Worm (Caenorhabditis elegans): Measurements from ENCODE around the gene num-1.

Gene num-1

DNA sequence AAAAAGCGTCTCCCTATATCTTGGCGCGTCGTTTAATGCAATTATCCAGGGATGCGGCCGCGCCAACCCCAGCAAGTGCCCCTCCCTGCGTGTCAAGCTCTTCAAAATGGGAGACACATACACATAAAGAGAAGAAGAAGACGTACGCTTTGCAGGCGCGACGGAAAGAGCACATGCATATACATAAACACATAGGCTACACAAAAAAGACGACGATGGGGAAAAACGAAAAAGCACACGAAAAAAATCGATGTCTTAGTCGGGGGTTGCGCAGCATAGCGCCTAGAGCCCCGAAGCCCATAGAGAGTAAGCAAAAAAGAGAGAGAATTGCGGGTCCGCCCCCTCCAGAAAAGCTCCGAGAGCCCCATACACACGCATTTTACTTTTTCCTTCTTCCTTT is 40.5 kb upstream of the num-1 start, which contains the start of gene tpan-1 (continued):
- TF ChIP-seq hif-1 (tag; optimal IDR thresholded peaks at IDR 0.05) (peak in 1 of 2 experiments; percentile 92), daf-16 (GFP tag; optimal IDR thresholded peaks at IDR 0.05) (no peak), daf-16 (tag; optimal IDR thresholded peaks at IDR 0.05) (peak; percentile 3), mes-2 (tag; optimal IDR thresholded peaks at IDR 0.05; ENCODE audit: poor library complexity, severe bottlenecking) (peak; percentile 32), ceh-44 (GFP tag; IDR thresholded peaks at IDR 0.05) (no peak), daf-12 (tag; optimal IDR thresholded peaks at IDR 0.05) (no peak), tag-97 (GFP tag; IDR thresholded peaks at IDR 0.05) (no peak), dmd-9 (GFP tag; IDR thresholded peaks at IDR 0.05) (0 out of 2 replicates have a peak, but pooled peaks have one; percentile 38), ces-1 (GFP tag; optimal IDR thresholded peaks at IDR 0.05) (peak; percentile 50), ztf-7 (tag; optimal IDR thresholded peaks at IDR 0.05) (no peak), duxl-1 (tag; optimal IDR thresholded peaks at IDR 0.05; ENCODE audit: poor library complexity) (no peak), lin-39 (tag; optimal IDR thresholded peaks at IDR 0.05) (no peak), ceh-62 (tag; optimal IDR thresholded peaks at IDR 0.05) (no peak), fkh-10 (GFP tag; optimal IDR thresholded peaks at IDR 0.05) (peak; percentile 53), hlh-30 (tag; optimal IDR thresholded peaks at IDR 0.05; ENCODE audit: insufficient read depth) (peak; percentile 42), nhr-77 (tag; optimal IDR thresholded peaks at IDR 0.05) (no peak), snpc-4 (tag; optimal IDR thresholded peaks at IDR 0.05) (no peak), ama-1 (optimal IDR thresholded peaks at IDR 0.05) (no peak), mdl-1 (tag; optimal IDR thresholded peaks at IDR 0.05) (peak in 1 of 2 experiments; percentile 82), madf-5 (GFP tag; IDR thresholded peaks at IDR 0.05) (no peak), nhr-111 (GFP tag; optimal IDR thresholded peaks at IDR 0.05) (no peak), daf-19 (GFP tag; conservative IDR thresholded peaks at IDR 0.05) (no peak), Y5F2A.4 (GFP tag; optimal IDR thresholded peaks at IDR 0.05) (no peak), jun-1 (tag; optimal IDR thresholded peaks at IDR 0.05) (no peak), daf-8 (GFP tag; IDR thresholded peaks at IDR 0.05) (no peak), ZK546.5 (tag; optimal IDR thresholded peaks at IDR 0.05) (no peak), pqm-1 (tag; optimal IDR thresholded peaks at IDR 0.05) (no peak), egl-43 (GFP tag; IDR thresholded peaks at IDR 0.05) (no peak), F44E2.7 (GFP tag; IDR thresholded peaks at IDR 0.05) (no peak), nhr-41 (GFP tag; IDR thresholded peaks at IDR 0.05) (no peak), ceh-82 (tag; optimal IDR thresholded peaks at IDR 0.05) (no peak), F26F4.8 (GFP tag; conservative IDR thresholded peaks at IDR 0.05) (no peak), aha-1 (tag) (peak; percentile 78), dmd-6 (GFP tag; IDR thresholded peaks at IDR 0.05) (0 out of 2 replicates have a peak, but pooled peaks have one; percentile 20), vab-7 (GFP tag; IDR thresholded peaks at IDR 0.05) (0 out of 2 replicates have a peak, but pooled peaks have one; percentile 5), ceh-32 (tag; optimal IDR thresholded peaks at IDR 0.05; ENCODE audit: poor library complexity) (no peak), rbr-2 (tag; optimal IDR thresholded peaks at IDR 0.05) (peak; percentile 84), R02D3.7 (tag; optimal IDR thresholded peaks at IDR 0.05) (no peak), set-16 (GFP tag; IDR thresholded peaks at IDR 0.05) (no peak), lin-15B (tag; optimal IDR thresholded peaks at IDR 0.05) (no peak), Y105C5A.15 (GFP tag; IDR thresholded peaks at IDR 0.05) (no peak), ZK337.2 (GFP tag; IDR thresholded peaks at IDR 0.05) (no peak), php-3 (GFP tag; IDR thresholded peaks at IDR 0.05) (no peak), lin-29 (GFP tag; IDR thresholded peaks at IDR 0.05) (no peak), nhr-10 (tag; optimal IDR thresholded peaks at IDR 0.05) (no peak), zip-2 (tag; optimal IDR thresholded peaks at IDR 0.05) (no peak), T26A8.4 (GFP tag; IDR thresholded peaks at IDR 0.05) (no peak), nhr-11 (tag; optimal IDR thresholded peaks at IDR 0.05) (peak; percentile 32), zip-11 (GFP tag; IDR thresholded peaks at IDR 0.05) (no peak), D1046.2 (GFP tag; IDR thresholded peaks at IDR 0.05) (no peak), pha-4 (GFP tag; IDR thresholded peaks at IDR 0.05) (no peak; the same call in 1 of the 2 replicates), pha-4 (tag; optimal IDR thresholded peaks at IDR 0.05) (no peak), lin-38 (GFP tag; IDR thresholded peaks at IDR 0.05) (no peak)
